Worm (Caenorhabditis elegans): ENCODE results near the gene srbc-36.

srbc-36 gene

ce11 chrV:3490435-3490834 lies at the start of gene srbc-36:
TSS of gene srbc-36 (minus strand) at chrV:3490535.
- TF ChIP-seq Y56A3A.18 (GFP tag; IDR thresholded peaks at IDR 0.05) (no peak), madf-3 (GFP tag; IDR thresholded peaks at IDR 0.05) (no peak), F49E8.2 (tag; optimal IDR thresholded peaks at IDR 0.05; ENCODE audit: insufficient read depth) (no peak), ekl-4 (GFP tag; IDR thresholded peaks at IDR 0.05) (no peak), sdz-38 (tag; optimal IDR thresholded peaks at IDR 0.05) (no peak), attf-3 (GFP tag; conservative IDR thresholded peaks at IDR 0.05) (no peak), die-1 (tag; optimal IDR thresholded peaks at IDR 0.05) (no peak), efl-1 (GFP tag; optimal IDR thresholded peaks at IDR 0.05) (no peak), F57C9.4 (tag; optimal IDR thresholded peaks at IDR 0.05) (no peak), tbp1 (GFP tag; optimal IDR thresholded peaks at IDR 0.05) (no peak), rec-8 (tag; optimal IDR thresholded peaks at IDR 0.05) (no peak), mel-28 (tag; optimal IDR thresholded peaks at IDR 0.05; ENCODE audit: borderline replicate concordance) (no peak), hmg-20 (GFP tag; IDR thresholded peaks at IDR 0.05) (no peak), ztf-22 (GFP tag; optimal IDR thresholded peaks at IDR 0.05) (no peak), B0336.3 (GFP tag; IDR thresholded peaks at IDR 0.05) (no peak), ztf-25 (GFP tag; IDR thresholded peaks at IDR 0.05) (no peak), pbrm-1 (GFP tag; IDR thresholded peaks at IDR 0.05) (no peak), ceh-58 (GFP tag; IDR thresholded peaks at IDR 0.05) (no peak), unc-62 (GFP tag; optimal IDR thresholded peaks at IDR 0.05) (no peak)

- TF ChIP-seq nhr-27 (tag; optimal IDR thresholded peaks at IDR 0.05), result no peak
- TF ChIP-seq lsl-1 (GFP tag; optimal IDR thresholded peaks at IDR 0.05), result no peak
- no peak for TF ChIP-seq nfya-2 (GFP tag; IDR thresholded peaks at IDR 0.05)
- TF ChIP-seq tlf-1 (GFP tag; optimal IDR thresholded peaks at IDR 0.05), result no peak
- no peak for TF ChIP-seq F57C9.4 (tag; optimal IDR thresholded peaks at IDR 0.05)
Measured at ce11 chrV:3538307-3538706, 48.0 kb upstream of the srbc-36 start, which contains the start of gene nhr-93. TSS of gene nhr-93 (minus strand) at chrV:3538407.

DNA sequence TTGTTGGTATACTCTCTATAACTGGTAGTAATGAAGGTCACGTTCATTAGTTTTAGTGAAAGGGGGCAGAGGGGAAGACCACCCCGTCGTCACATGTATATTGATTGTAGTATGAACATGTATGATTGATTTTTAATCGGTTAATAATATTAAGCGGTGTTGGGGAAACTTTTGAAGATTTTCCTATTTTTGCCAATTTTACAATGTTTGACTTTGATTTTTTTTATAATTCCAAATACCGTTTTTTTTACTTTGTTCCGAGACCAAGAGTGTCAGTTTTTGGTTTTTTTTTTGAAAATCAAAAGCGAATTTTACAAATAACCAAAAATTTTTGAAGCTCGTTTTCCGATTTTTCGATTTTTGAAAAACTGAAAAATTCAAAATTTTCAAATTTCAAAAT lies 44.9 kb upstream of the srbc-36 start, which contains the start of gene nhr-221:
Gene nhr-221 (minus strand): TSS at position 101 of the 400 bp plus-strand sequence.
- no peak for TF ChIP-seq nhr-80 (tag; optimal IDR thresholded peaks at IDR 0.05)
- TF ChIP-seq ets-4 (GFP tag; optimal IDR thresholded peaks at IDR 0.05), result no peak
- no peak for TF ChIP-seq tlf-1 (GFP tag; optimal IDR thresholded peaks at IDR 0.05)
- TF ChIP-seq let-526 (GFP tag; IDR thresholded peaks at IDR 0.05), result no peak
- no peak for TF ChIP-seq xnd-1 (tag; optimal IDR thresholded peaks at IDR 0.05)
- TF ChIP-seq nhr-120 (GFP tag; IDR thresholded peaks at IDR 0.05), result no peak
- TF ChIP-seq zfh-2 (GFP tag; conservative IDR thresholded peaks at IDR 0.05), result no peak
- no peak for TF ChIP-seq ceh-91 (GFP tag; IDR thresholded peaks at IDR 0.05)
- TF ChIP-seq mcd-1 (GFP tag; IDR thresholded peaks at IDR 0.05), result no peak
- TF ChIP-seq ztf-6 (GFP tag; IDR thresholded peaks at IDR 0.05), result no peak
- no peak for TF ChIP-seq tbx-9 (tag; optimal IDR thresholded peaks at IDR 0.05; ENCODE audit: borderline replicate concordance)
- TF ChIP-seq somi-1 (GFP tag; optimal IDR thresholded peaks at IDR 0.05), result no peak
- no peak for TF ChIP-seq dpl-1 (GFP tag; optimal IDR thresholded peaks at IDR 0.05)
- no peak for TF ChIP-seq snpc-3.4 (tag; optimal IDR thresholded peaks at IDR 0.05)
- no peak for TF ChIP-seq lsl-1 (GFP tag; optimal IDR thresholded peaks at IDR 0.05)
- TF ChIP-seq sdz-38 (tag; optimal IDR thresholded peaks at IDR 0.05), result no peak
- TF ChIP-seq lin-40 (tag; optimal IDR thresholded peaks at IDR 0.05), result no peak
- TF ChIP-seq nhr-179 (tag; optimal IDR thresholded peaks at IDR 0.05), result no peak

Measured in whole organism, young adult.